Worm (Caenorhabditis elegans): ENCODE data around the gene ift-43.

- TF ChIP-seq ces-1 (GFP tag; optimal IDR thresholded peaks at IDR 0.05) (no peak), nhr-76 (tag; optimal IDR thresholded peaks at IDR 0.05) (no peak), unc-39 (tag; optimal IDR thresholded peaks at IDR 0.05) (no peak), ztf-11 (tag; optimal IDR thresholded peaks at IDR 0.05) (no peak), lin-13 (tag; optimal IDR thresholded peaks at IDR 0.05) (no peak), pha-4 (tag; optimal IDR thresholded peaks at IDR 0.05) (no peak)
Measured at ce11 chrII:5707532-5707931, 46.9 kb upstream of the ift-43 start, which contains the start of gene osta-2.

All from whole organism, mixed stage, embryonic.